Worm (Caenorhabditis elegans): Measurements from ENCODE around the gene cng-2.
A peak's percentile ranks its signal among the peaks of the same experiment; 100 is the strongest.

Gene cng-2

DNA sequence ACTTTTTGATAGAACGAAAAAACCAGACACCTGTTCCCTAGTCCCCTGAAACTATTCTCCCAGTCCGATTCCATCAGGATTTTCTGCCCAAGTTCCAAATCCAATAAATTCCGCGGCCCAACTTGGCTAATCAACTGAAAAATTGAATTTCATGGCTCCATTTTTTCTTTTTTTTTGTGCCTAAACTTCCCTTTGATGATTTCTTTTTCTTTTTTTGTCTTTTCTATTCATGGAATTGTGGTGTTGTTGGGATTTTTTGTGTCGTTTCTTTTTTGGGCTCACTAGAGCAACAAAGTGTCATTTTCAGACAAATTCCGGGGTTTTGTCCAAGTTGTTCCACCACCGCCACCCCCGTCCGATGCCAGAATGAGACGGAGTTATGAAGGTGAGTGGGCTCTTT, 28.9 kb downstream of the cng-2 start, which contains the start of gene arrd-26:
Gene arrd-26 (plus strand): TSS at position 301 of the 400 bp plus-strand sequence.
- TF ChIP-seq mep-1 (tag; optimal IDR thresholded peaks at IDR 0.05): no peak
- TF ChIP-seq lsy-2 (tag; optimal IDR thresholded peaks at IDR 0.05): no peak
- no peak for TF ChIP-seq fkh-10 (GFP tag; optimal IDR thresholded peaks at IDR 0.05)
- TF ChIP-seq ceh-62 (tag; optimal IDR thresholded peaks at IDR 0.05): no peak
- TF ChIP-seq nhr-77 (tag; optimal IDR thresholded peaks at IDR 0.05): no peak
- TF ChIP-seq nhr-111 (GFP tag; optimal IDR thresholded peaks at IDR 0.05): no peak
- no peak for TF ChIP-seq nhr-76 (tag; optimal IDR thresholded peaks at IDR 0.05)
- no peak for TF ChIP-seq nhr-42 (GFP tag; IDR thresholded peaks at IDR 0.05)
- no peak for TF ChIP-seq Y48G9A.11 (GFP tag; IDR thresholded peaks at IDR 0.05)

DNA sequence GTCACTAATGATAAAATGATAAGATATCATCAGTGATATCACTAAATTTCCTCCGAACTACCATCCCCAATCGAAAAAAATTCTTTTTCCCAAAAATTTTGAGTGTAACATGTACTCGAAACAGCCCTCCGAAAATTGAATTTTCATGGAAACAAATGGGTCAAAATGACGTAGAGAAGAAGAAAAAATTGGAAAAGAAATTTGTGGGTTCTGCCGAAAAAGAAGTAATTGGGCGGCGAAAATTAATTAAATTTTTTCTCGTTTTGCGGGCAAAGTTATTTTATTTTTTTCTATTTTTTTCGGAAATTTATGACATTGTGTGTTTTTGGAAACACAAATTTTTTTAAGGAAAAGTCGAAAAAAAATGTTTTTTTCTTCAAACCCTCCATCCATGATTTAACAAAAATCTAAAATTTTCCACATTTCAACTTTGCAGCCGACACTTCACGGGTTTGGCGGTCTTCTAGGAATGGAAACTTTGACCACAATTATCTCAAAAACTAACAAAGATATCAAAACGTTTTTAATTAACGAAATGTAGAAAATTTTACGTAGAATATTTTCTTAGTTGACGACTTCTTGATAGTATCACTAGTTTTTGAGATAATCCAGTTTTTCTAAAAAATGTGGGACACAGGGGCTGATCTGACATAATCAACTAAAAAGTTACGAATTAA, 40.3 kb downstream of the cng-2 start:
- TF ChIP-seq lin-13 (GFP tag; optimal IDR thresholded peaks at IDR 0.05) (no peak), ces-1 (GFP tag; optimal IDR thresholded peaks at IDR 0.05) (peak; percentile 66), lsy-2 (tag; optimal IDR thresholded peaks at IDR 0.05) (peak in 1 of 2 experiments; percentile 13), unc-62 (GFP tag; optimal IDR thresholded peaks at IDR 0.05 in 1 of 2) (peak in 1 of 2 experiments; percentile 2), unc-62 (tag; optimal IDR thresholded peaks at IDR 0.05) (no peak)

DNA sequence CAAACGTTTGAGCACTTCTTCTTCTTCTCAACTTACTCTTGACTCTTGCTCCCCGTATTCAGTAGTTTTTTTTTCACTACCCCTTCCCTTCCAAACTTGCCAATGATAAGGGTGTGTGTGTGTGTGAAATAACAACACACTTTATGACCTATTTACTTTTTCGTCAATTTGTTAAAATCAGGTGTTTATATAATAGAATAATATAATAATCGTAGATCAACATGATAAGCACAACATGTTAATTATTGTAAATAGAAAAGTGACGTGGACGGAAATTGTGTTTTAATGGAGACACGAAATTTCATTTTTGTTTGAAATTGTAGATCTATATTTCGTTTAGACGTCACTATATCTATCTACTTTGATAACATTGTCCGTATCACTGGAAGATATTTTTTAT, 43.3 kb downstream of the cng-2 start:
- no peak for TF ChIP-seq F26F4.8 (GFP tag; conservative IDR thresholded peaks at IDR 0.05)
- TF ChIP-seq daf-16 (GFP tag; optimal IDR thresholded peaks at IDR 0.05): no peak
- TF ChIP-seq daf-16 (tag; optimal IDR thresholded peaks at IDR 0.05): peak; percentile 94
- TF ChIP-seq zag-1 (tag; optimal IDR thresholded peaks at IDR 0.05): no peak
- no peak for TF ChIP-seq saeg-2 (GFP tag; IDR thresholded peaks at IDR 0.05)
- TF ChIP-seq F44E2.7 (GFP tag; IDR thresholded peaks at IDR 0.05): no peak

DNA sequence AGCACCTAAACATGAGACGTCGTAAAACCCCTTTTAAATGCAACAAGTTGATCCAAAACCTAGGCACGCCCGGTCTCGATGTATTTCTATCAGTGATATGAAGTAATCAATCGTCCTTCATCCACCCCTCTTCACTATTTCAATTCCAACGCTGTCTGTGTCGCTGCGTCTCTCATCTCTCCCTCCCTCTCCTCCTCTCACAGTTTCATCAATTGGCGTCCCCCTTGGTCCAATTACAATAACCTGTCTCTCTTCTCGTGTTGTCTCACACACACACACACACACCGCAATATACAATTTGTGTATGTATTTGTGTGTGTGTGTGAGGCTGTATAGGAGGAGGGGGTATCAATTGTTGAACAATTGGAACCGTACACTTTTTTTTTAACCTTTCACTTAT, 46.2 kb downstream of the cng-2 start:
- TF ChIP-seq nhr-25 (tag; optimal IDR thresholded peaks at IDR 0.05; ENCODE audit: borderline replicate concordance, insufficient read depth) (peak; percentile 17), mdl-1 (tag; optimal IDR thresholded peaks at IDR 0.05) (peak in 1 of 2 experiments; percentile 53), mes-2 (tag; optimal IDR thresholded peaks at IDR 0.05; ENCODE audit: poor library complexity, severe bottlenecking) (peak; percentile 47), nhr-6 (tag; optimal IDR thresholded peaks at IDR 0.05) (peak; percentile 2), mxl-3 (GFP tag; optimal IDR thresholded peaks at IDR 0.05) (peak; percentile 71), cey-2 (tag; optimal IDR thresholded peaks at IDR 0.05; ENCODE audit: borderline replicate concordance, insufficient read depth) (no peak), tra-1 (GFP tag; IDR thresholded peaks at IDR 0.05) (no peak), F37D6.2 (tag; optimal IDR thresholded peaks at IDR 0.05) (no peak), dve-1 (tag; optimal IDR thresholded peaks at IDR 0.05; ENCODE audit: insufficient read depth) (peak; percentile 42), zfp-3 (GFP tag; conservative IDR thresholded peaks at IDR 0.05) (no peak), F26F4.8 (GFP tag; conservative IDR thresholded peaks at IDR 0.05) (no peak), lin-29 (GFP tag; IDR thresholded peaks at IDR 0.05) (no peak), egl-43 (GFP tag; IDR thresholded peaks at IDR 0.05) (no peak), lir-3 (tag; optimal IDR thresholded peaks at IDR 0.05) (no peak), sdz-12 (GFP tag; optimal IDR thresholded peaks at IDR 0.05) (no peak), hif-1 (tag; optimal IDR thresholded peaks at IDR 0.05) (no peak), unc-130 (GFP tag; optimal IDR thresholded peaks at IDR 0.05) (no peak), mxl-2 (GFP tag; conservative IDR thresholded peaks at IDR 0.05) (no peak), F10B5.3 (tag; optimal IDR thresholded peaks at IDR 0.05) (no peak), nhr-28 (tag; optimal IDR thresholded peaks at IDR 0.05) (peak; percentile 82), Y5F2A.4 (GFP tag; optimal IDR thresholded peaks at IDR 0.05) (no peak), ceh-20 (GFP tag; IDR thresholded peaks at IDR 0.05) (no peak), mep-1 (tag; optimal IDR thresholded peaks at IDR 0.05) (peak; percentile 52)

All from whole organism, L4 larva.